Worm (Caenorhabditis elegans): Measurements from ENCODE around the gene srbc-21.

Gene srbc-21

ce11 chrV:2133512-2133911 lies 21.8 kb upstream of the srbc-21 start (continued):
- TF ChIP-seq C38D4.7 (GFP tag; optimal IDR thresholded peaks at IDR 0.05) (no peak), che-1 (tag; optimal IDR thresholded peaks at IDR 0.05) (no peak), syd-9 (tag; optimal IDR thresholded peaks at IDR 0.05) (no peak), zip-5 (tag; optimal IDR thresholded peaks at IDR 0.05) (no peak), unc-3 (GFP tag; conservative IDR thresholded peaks at IDR 0.05) (no peak), unc-3 (tag; optimal IDR thresholded peaks at IDR 0.05) (no peak), C08G9.2 (tag; optimal IDR thresholded peaks at IDR 0.05) (no peak), dve-1 (tag; optimal IDR thresholded peaks at IDR 0.05) (no peak), hlh-8 (tag; optimal IDR thresholded peaks at IDR 0.05) (no peak), ceh-9 (tag; optimal IDR thresholded peaks at IDR 0.05) (no peak), gmeb-2 (tag; optimal IDR thresholded peaks at IDR 0.05) (no peak), K09A11.1 (tag; optimal IDR thresholded peaks at IDR 0.05; ENCODE audit: insufficient read depth) (no peak), sox-2 (GFP tag; IDR thresholded peaks at IDR 0.05) (no peak), pros-1 (tag; optimal IDR thresholded peaks at IDR 0.05) (no peak), ceh-45 (GFP tag; IDR thresholded peaks at IDR 0.05) (no peak), pax-1 (tag; optimal IDR thresholded peaks at IDR 0.05) (no peak), ama-1 (optimal IDR thresholded peaks at IDR 0.05) (no peak), odd-2 (tag; optimal IDR thresholded peaks at IDR 0.05) (no peak), nhr-232 (tag; optimal IDR thresholded peaks at IDR 0.05) (no peak), ceh-18 (tag; optimal IDR thresholded peaks at IDR 0.05) (peak; percentile 67), pqm-1 (tag; optimal IDR thresholded peaks at IDR 0.05) (no peak), unc-42 (tag; optimal IDR thresholded peaks at IDR 0.05) (peak; percentile 0), tbx-2 (tag; optimal IDR thresholded peaks at IDR 0.05) (peak; percentile 30), ceh-30 (tag; optimal IDR thresholded peaks at IDR 0.05) (no peak), ztf-16 (tag; optimal IDR thresholded peaks at IDR 0.05) (no peak), sdc-2 (tag; optimal IDR thresholded peaks at IDR 0.05) (no peak)

- TF ChIP-seq eyg-1 (tag; optimal IDR thresholded peaks at IDR 0.05) (no peak), ztf-16 (tag; optimal IDR thresholded peaks at IDR 0.05) (no peak), unc-42 (tag; optimal IDR thresholded peaks at IDR 0.05) (peak; percentile 19), hlh-30 (tag; optimal IDR thresholded peaks at IDR 0.05; ENCODE audit: insufficient read depth) (peak; percentile 56), tbx-7 (tag; optimal IDR thresholded peaks at IDR 0.05) (no peak)
Measured at ce11 chrV:2134340-2134739, 21.0 kb upstream of the srbc-21 start.

DNA sequence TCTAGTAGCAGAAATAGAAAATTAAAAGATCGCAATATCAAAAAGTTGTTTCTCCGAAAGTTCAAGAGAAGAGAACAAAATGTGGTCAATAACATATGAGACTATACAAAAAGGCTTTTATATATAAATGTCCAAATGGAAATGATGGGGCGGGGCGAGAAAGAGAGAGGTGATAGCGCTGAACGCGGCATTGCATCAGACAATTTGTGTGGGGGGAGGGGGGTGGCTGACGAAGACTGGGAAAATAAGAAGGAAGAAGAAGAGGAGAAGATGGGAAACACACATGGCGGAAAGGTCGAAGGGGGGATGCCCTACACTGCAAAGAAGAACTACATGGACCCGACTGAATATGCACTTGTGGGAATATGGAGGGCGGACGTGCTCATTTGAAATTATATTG lies 20.0 kb upstream of the srbc-21 start:
- TF ChIP-seq unc-42 (tag; optimal IDR thresholded peaks at IDR 0.05), result peak; percentile 3
- TF ChIP-seq ets-4 (tag; optimal IDR thresholded peaks at IDR 0.05), result no peak
- no peak for TF ChIP-seq ceh-34 (tag; optimal IDR thresholded peaks at IDR 0.05)
- TF ChIP-seq sox-4 (tag; optimal IDR thresholded peaks at IDR 0.05), result peak; percentile 21

ce11 chrV:2137010-2137409 lies 18.3 kb upstream of the srbc-21 start:
- TF ChIP-seq pat-9 (tag; optimal IDR thresholded peaks at IDR 0.05) (no peak), npax-4 (tag; optimal IDR thresholded peaks at IDR 0.05) (no peak), pha-4 (tag; optimal IDR thresholded peaks at IDR 0.05) (no peak), ama-1 (optimal IDR thresholded peaks at IDR 0.05) (no peak), zip-5 (tag; optimal IDR thresholded peaks at IDR 0.05) (no peak), fax-1 (tag; optimal IDR thresholded peaks at IDR 0.05) (no peak), tbx-2 (tag; optimal IDR thresholded peaks at IDR 0.05) (no peak), lim-6 (tag; optimal IDR thresholded peaks at IDR 0.05) (no peak), nhr-11 (tag; optimal IDR thresholded peaks at IDR 0.05) (no peak), nfya-1 (tag; optimal IDR thresholded peaks at IDR 0.05) (no peak), C08G9.2 (tag; optimal IDR thresholded peaks at IDR 0.05) (no peak), sox-2 (GFP tag; IDR thresholded peaks at IDR 0.05) (no peak), ceh-48 (tag; optimal IDR thresholded peaks at IDR 0.05) (no peak), ceh-2 (tag; optimal IDR thresholded peaks at IDR 0.05) (no peak), ztf-16 (tag; optimal IDR thresholded peaks at IDR 0.05) (no peak), pha-2 (tag; optimal IDR thresholded peaks at IDR 0.05) (no peak), ceh-14 (tag; optimal IDR thresholded peaks at IDR 0.05) (no peak), pqm-1 (tag; optimal IDR thresholded peaks at IDR 0.05) (no peak), ceh-6 (GFP tag; optimal IDR thresholded peaks at IDR 0.05) (no peak), K02D7.2 (tag; optimal IDR thresholded peaks at IDR 0.05) (no peak)
